Fruit fly (Drosophila melanogaster): Measurements from ENCODE around the gene CG32270.

Gene CG32270

DNA sequence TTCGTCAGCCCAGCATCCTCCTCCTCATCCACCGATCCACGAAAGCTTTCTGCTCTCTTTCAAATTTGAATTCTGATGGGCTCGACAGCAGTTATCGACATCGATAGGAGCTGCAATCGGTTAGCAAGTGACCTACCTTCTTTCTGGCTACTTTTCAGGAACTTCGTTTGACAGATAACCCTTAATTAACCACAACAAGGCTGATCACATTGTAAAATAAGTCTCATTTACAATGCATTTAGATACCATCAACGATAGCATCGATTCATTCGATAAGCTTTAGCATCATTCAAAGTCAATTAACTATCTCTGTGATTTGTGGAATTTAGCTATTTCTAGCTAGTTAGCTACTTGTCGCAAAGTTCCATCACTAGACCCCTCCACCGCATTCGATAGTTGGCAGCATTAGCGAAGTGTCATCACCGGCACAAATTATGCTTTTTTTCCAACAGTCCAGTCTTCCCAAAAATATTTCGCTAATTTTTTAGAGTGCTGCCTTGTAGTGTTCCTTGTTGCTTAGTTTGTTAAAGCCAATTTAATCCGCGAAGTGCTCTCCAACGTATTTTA, 30.2 kb downstream of the CG32270 start, which contains the start of the genes MnM and Girdin (continued):
- no peak for TF ChIP-seq ap (GFP tag; IDR thresholded peaks at IDR 0.05)
- TF ChIP-seq CkIIα-i1 (GFP tag; IDR thresholded peaks at IDR 0.05): no peak
- TF ChIP-seq kah (GFP tag; optimal IDR thresholded peaks at IDR 0.05): no peak
- TF ChIP-seq oc (tag; optimal IDR thresholded peaks at IDR 0.05): no peak
- peak; percentile 41 for TF ChIP-seq CG12104 (GFP tag; optimal IDR thresholded peaks at IDR 0.05)
- no peak for TF ChIP-seq zf30C (GFP tag; optimal IDR thresholded peaks at IDR 0.05)
- TF ChIP-seq btn (GFP tag; optimal IDR thresholded peaks at IDR 0.05): peak; percentile 52
- no peak for TF ChIP-seq CG17385 (GFP tag; optimal IDR thresholded peaks at IDR 0.05)
- peak; percentile 56 for TF ChIP-seq lmd (GFP tag; IDR thresholded peaks at IDR 0.05)
- TF ChIP-seq CG2116 (GFP tag; optimal IDR thresholded peaks at IDR 0.05): peak; percentile 85
- no peak for TF ChIP-seq Ptx1 (GFP tag; IDR thresholded peaks at IDR 0.05)
- peak; percentile 64 for TF ChIP-seq CG8089 (GFP tag; optimal IDR thresholded peaks at IDR 0.05)
- TF ChIP-seq CG14710 (tag; optimal IDR thresholded peaks at IDR 0.05): peak; percentile 75
- peak; percentile 58 for TF ChIP-seq CG34376 (GFP tag; optimal IDR thresholded peaks at IDR 0.05)
- peak; percentile 21; the same call in 1 of the 3 replicates for TF ChIP-seq tgo (GFP tag; IDR thresholded peaks at IDR 0.05)
- no peak for TF ChIP-seq sima (GFP tag; optimal IDR thresholded peaks at IDR 0.05)
- TF ChIP-seq seq (GFP tag; IDR thresholded peaks at IDR 0.05): no peak
- peak; percentile 73 for TF ChIP-seq CG3847 (GFP tag; IDR thresholded peaks at IDR 0.05)
- no peak for TF ChIP-seq CG4854 (GFP tag; optimal IDR thresholded peaks at IDR 0.05)
- peak; percentile 80 for TF ChIP-seq CG13624 (GFP tag; optimal IDR thresholded peaks at IDR 0.05)
- TF ChIP-seq Dip3 (GFP tag; optimal IDR thresholded peaks at IDR 0.05): peak; percentile 73
- TF ChIP-seq HLHmδ (GFP tag; optimal IDR thresholded peaks at IDR 0.05): no peak
- TF ChIP-seq salm (tag; optimal IDR thresholded peaks at IDR 0.05): no peak
- peak; percentile 23 for TF ChIP-seq CG1647 (GFP tag; optimal IDR thresholded peaks at IDR 0.05)
- TF ChIP-seq CG33213 (GFP tag; optimal IDR thresholded peaks at IDR 0.05): peak; percentile 64
- TF ChIP-seq sim (GFP tag; IDR thresholded peaks at IDR 0.05): no peak
- TF ChIP-seq p53 (GFP tag; optimal IDR thresholded peaks at IDR 0.05): peak; percentile 40
- TF ChIP-seq Spps (tag; optimal IDR thresholded peaks at IDR 0.05): no peak
- no peak for TF ChIP-seq so (GFP tag; IDR thresholded peaks at IDR 0.05)
- TF ChIP-seq CG13287 (GFP tag; IDR thresholded peaks at IDR 0.05; ENCODE audit: partially characterized antibody): peak; percentile 89
- no peak for TF ChIP-seq CG15601 (tag; optimal IDR thresholded peaks at IDR 0.05)
- no peak for TF ChIP-seq gce (GFP tag; IDR thresholded peaks at IDR 0.05)
- peak; percentile 56 for TF ChIP-seq vfl (GFP tag; optimal IDR thresholded peaks at IDR 0.05)
- no peak for TF ChIP-seq ase (GFP tag; IDR thresholded peaks at IDR 0.05)
- TF ChIP-seq bsh (GFP tag; optimal IDR thresholded peaks at IDR 0.05): peak in 1 of 2 experiments; percentile 41
- TF ChIP-seq tio (GFP tag; optimal IDR thresholded peaks at IDR 0.05): no peak
- peak; percentile 60 for TF ChIP-seq CG9876 (GFP tag; optimal IDR thresholded peaks at IDR 0.05)
- TF ChIP-seq Side (GFP tag; optimal IDR thresholded peaks at IDR 0.05): peak; percentile 49
- TF ChIP-seq dan (GFP tag; IDR thresholded peaks at IDR 0.05): no peak
- no peak for TF ChIP-seq dmrt99B (tag; optimal IDR thresholded peaks at IDR 0.05)
- no peak for TF ChIP-seq D19B (GFP tag; optimal IDR thresholded peaks at IDR 0.05)
- no peak for TF ChIP-seq Jarid2 (GFP tag; optimal IDR thresholded peaks at IDR 0.05)
- peak; percentile 84 for TF ChIP-seq CG4617 (GFP tag; optimal IDR thresholded peaks at IDR 0.05; ENCODE audit: borderline replicate concordance)
- peak; percentile 53; the same call in 1 of the 3 replicates for TF ChIP-seq ci (GFP tag; IDR thresholded peaks at IDR 0.05)
- no peak for TF ChIP-seq D19A (tag; optimal IDR thresholded peaks at IDR 0.05)
- TF ChIP-seq Hand (GFP tag; optimal IDR thresholded peaks at IDR 0.05): no peak
- TF ChIP-seq CG30403 (GFP tag; optimal IDR thresholded peaks at IDR 0.05): peak; percentile 87
- TF ChIP-seq jigr1 (GFP tag; IDR thresholded peaks at IDR 0.05): no peak
- peak; percentile 50 for TF ChIP-seq ems (GFP tag; optimal IDR thresholded peaks at IDR 0.05)
- peak; percentile 43 for TF ChIP-seq Max (GFP tag; optimal IDR thresholded peaks at IDR 0.05)
- TF ChIP-seq CG9437 (GFP tag; optimal IDR thresholded peaks at IDR 0.05): no peak
